Worm (Caenorhabditis elegans) whole organism, L4/young adult: ENCODE measurements around the gene herd-1.

Experiments
- W03F9.2 ChIP-seq: fragments of 150-350 bp; optimal IDR thresholded peaks from 2 replicates; lab custom pipeline; 2014; ENCODE audit warnings: missing biosample characterization, missing genetic modification characterization
- dao-5 ChIP-seq: sonication (generic microtip); optimal IDR thresholded peaks from 2 replicates; lab custom pipeline; 2016; ENCODE audit warnings: missing genotype, missing genetic modification characterization, moderate library complexity, missing compliant biosample characterization
- him-1 ChIP-seq: sonication (generic microtip); optimal IDR thresholded peaks from 2 replicates; lab custom pipeline; 2016; ENCODE audit warnings: missing genotype, missing genetic modification reagents, missing genetic modification characterization, missing compliant biosample characterization

DNA sequence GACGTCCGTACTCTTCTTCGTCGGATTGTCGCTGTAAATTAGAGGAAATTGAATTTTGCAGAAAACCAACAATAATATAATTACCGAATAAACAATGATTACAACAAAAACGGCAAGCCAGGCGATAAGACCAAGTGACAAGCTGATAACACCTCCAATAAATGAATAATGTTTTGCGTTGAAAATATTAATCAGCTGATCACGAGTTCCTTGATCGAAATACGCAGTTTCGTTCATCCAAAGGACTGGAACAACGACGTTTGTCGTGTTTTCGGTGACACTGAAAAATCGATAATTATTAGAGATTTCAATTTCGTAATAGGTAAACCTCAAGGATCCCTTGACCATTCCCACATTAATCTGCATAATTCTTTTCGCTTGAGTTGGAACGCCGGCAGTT, 42.6 kb upstream of the herd-1 start:
- no peak for TF ChIP-seq W03F9.2 (tag; lab: Kevin White, UChicago)
- no peak for TF ChIP-seq him-1 (tag; lab: Kevin White, UChicago)
- no peak for TF ChIP-seq dao-5
